Worm (Caenorhabditis elegans) whole organism, L1 larva: Measurements from ENCODE around the gene pink-1.

Experiments used
- C16A3.4 ChIP-seq: fragments of 150-350 bp; optimal IDR thresholded peaks from 2 replicates; lab custom pipeline; 2014; ENCODE audit warnings: missing biosample characterization, missing genetic modification characterization
- F16B12.6 ChIP-seq: fragments of 150-350 bp; optimal IDR thresholded peaks from 2 replicates; lab custom pipeline; 2014; ENCODE audit warnings: missing biosample characterization, missing genetic modification characterization
- ama-1 ChIP-seq: fragments of 150-350 bp; optimal IDR thresholded peaks from 2 replicates; lab custom pipeline; 2014
- blmp-1 ChIP-seq: fragments of 150-350 bp; optimal IDR thresholded peaks from 2 replicates; lab custom pipeline; 2014; ENCODE audit warnings: missing biosample characterization, missing genetic modification characterization
- ceh-88 ChIP-seq: fragments of 200-800 bp; sonication (Bioruptor generic); IDR thresholded peaks from 2 replicates; pipeline ENCODE4 v1.3.6; 2022; ENCODE audit warnings: missing genetic modification characterization, missing compliant biosample characterization
- dpl-1 ChIP-seq, 3 experiments: fragments of 150-350 bp in 2 of 3; sonication (generic microtip) in 1 of 3; optimal IDR thresholded peaks; 2 replicates each; lab custom pipeline; 2014 to 2017; ENCODE audit warnings: missing biosample characterization in 3 of 3, missing genetic modification characterization in 3 of 3, missing genetic modification reagents in 3 of 3
- efl-1 ChIP-seq, 4 experiments: fragments of 150-350 bp; optimal IDR thresholded peaks in 3 of 4; peaks in 1 of 4; 1 replicate in 1 of 4; 2 replicates in 3 of 4; lab custom pipeline; 2014; ENCODE audit warnings: missing biosample characterization in 2 of 4, missing genetic modification characterization in 2 of 4, missing genetic modification reagents in 2 of 4
- egl-27 ChIP-seq, 2 experiments: fragments of 150-350 bp in 1 of 2; sonication (generic microtip); optimal IDR thresholded peaks; 3 replicates each; lab custom pipeline; 2017 to 2018; ENCODE audit warnings: missing biosample characterization in 2 of 2, missing genetic modification characterization in 2 of 2, missing genetic modification reagents in 2 of 2
- fkh-10 ChIP-seq: sonication (generic microtip); optimal IDR thresholded peaks from 2 replicates; lab custom pipeline; 2017; ENCODE audit warnings: missing biosample characterization, missing genetic modification reagents, missing genetic modification characterization
- fkh-4 ChIP-seq: sonication (generic microtip); optimal IDR thresholded peaks from 2 replicates; lab custom pipeline; 2016; ENCODE audit warnings: missing compliant biosample characterization, missing genetic modification characterization, borderline replicate concordance
- fkh-8 ChIP-seq: sonication (generic microtip); optimal IDR thresholded peaks from 2 replicates; lab custom pipeline; 2016; ENCODE audit warnings: mild to moderate bottlenecking, missing genetic modification characterization, missing compliant biosample characterization
- fos-1 ChIP-seq: fragments of 150-350 bp; optimal IDR thresholded peaks from 2 replicates; lab custom pipeline; 2014; ENCODE audit warnings: missing biosample characterization, missing genetic modification characterization
- hlh-17 ChIP-seq: fragments of 200-800 bp; sonication (Bioruptor generic); optimal IDR thresholded peaks from 2 replicates; lab custom pipeline; 2018; ENCODE audit warnings: missing genetic modification characterization, mild to moderate bottlenecking, missing compliant biosample characterization, moderate library complexity, borderline replicate concordance
- hlh-4 ChIP-seq: sonication (generic microtip); optimal IDR thresholded peaks from 2 replicates; lab custom pipeline; 2016; ENCODE audit warnings: mild to moderate bottlenecking, missing genetic modification characterization, missing compliant biosample characterization
- irx-1 ChIP-seq: sonication (generic microtip); optimal IDR thresholded peaks from 2 replicates; lab custom pipeline; 2016; ENCODE audit warnings: missing genetic modification characterization, missing compliant biosample characterization
- isw-1 ChIP-seq: fragments of 200-800 bp; sonication (Bioruptor generic); IDR thresholded peaks from 2 replicates; pipeline ENCODE4 v1.3.6; 2022; ENCODE audit warnings: missing genetic modification characterization, missing compliant biosample characterization
- jun-1 ChIP-seq: fragments of 150-350 bp; optimal IDR thresholded peaks from 2 replicates; lab custom pipeline; 2014; ENCODE audit warnings: missing biosample characterization, missing genetic modification reagents, missing genetic modification characterization
- lin-14 ChIP-seq: fragments of 200-800 bp; sonication (Bioruptor generic); optimal IDR thresholded peaks from 2 replicates; lab custom pipeline; 2018; ENCODE audit warnings: mild to moderate bottlenecking, missing genetic modification characterization, moderate library complexity, missing compliant biosample characterization
- lin-15B ChIP-seq: fragments of 150-350 bp; sonication (generic microtip); optimal IDR thresholded peaks from 3 replicates; lab custom pipeline; 2014; ENCODE audit warnings: missing biosample characterization, missing genetic modification characterization
- lin-35 ChIP-seq, 2 experiments: fragments of 150-350 bp; optimal IDR thresholded peaks; 2 replicates each; lab custom pipeline; 2014; ENCODE audit warnings: missing biosample characterization in 2 of 2, missing genetic modification characterization in 2 of 2, missing genetic modification reagents in 2 of 2
- lin-39 ChIP-seq: fragments of 150-350 bp; optimal IDR thresholded peaks from 2 replicates; lab custom pipeline; 2014; ENCODE audit warnings: missing biosample characterization, missing genetic modification reagents, missing genetic modification characterization
- lsy-2 ChIP-seq, 2 experiments: fragments of 150-350 bp; optimal IDR thresholded peaks; 2 replicates each; lab custom pipeline; 2014; ENCODE audit warnings: missing biosample characterization in 2 of 2, missing genetic modification characterization in 2 of 2
- mep-1 ChIP-seq: fragments of 150-350 bp; optimal IDR thresholded peaks from 2 replicates; lab custom pipeline; 2014; ENCODE audit warnings: missing biosample characterization, missing genetic modification characterization
- nhr-19 ChIP-seq: fragments of 200-800 bp; sonication (Bioruptor generic); conservative IDR thresholded peaks from 2 replicates; pipeline ENCODE4 v1.3.6; 2022; ENCODE audit warnings: missing genetic modification characterization, missing compliant biosample characterization
- nhr-28 ChIP-seq: fragments of 150-350 bp; optimal IDR thresholded peaks from 2 replicates; lab custom pipeline; 2014; ENCODE audit warnings: missing biosample characterization, missing genetic modification characterization
- nhr-71 ChIP-seq: sonication (generic microtip); optimal IDR thresholded peaks from 2 replicates; lab custom pipeline; 2016; ENCODE audit warnings: mild to moderate bottlenecking, missing genetic modification characterization, moderate library complexity, missing compliant biosample characterization
- nhr-76 ChIP-seq: sonication (generic microtip); optimal IDR thresholded peaks from 2 replicates; lab custom pipeline; 2017; ENCODE audit warnings: missing biosample characterization, missing genetic modification characterization
- nhr-77 ChIP-seq: fragments of 150-350 bp; optimal IDR thresholded peaks from 2 replicates; lab custom pipeline; 2014; ENCODE audit warnings: missing biosample characterization, missing genetic modification characterization
- pax-3 ChIP-seq: fragments of 200-800 bp; sonication (Bioruptor generic); optimal IDR thresholded peaks from 2 replicates; lab custom pipeline; 2018; ENCODE audit warnings: mild to moderate bottlenecking, missing genetic modification characterization, moderate library complexity, missing compliant biosample characterization
- rnt-1 ChIP-seq: sonication (generic microtip); optimal IDR thresholded peaks from 2 replicates; lab custom pipeline; 2016; ENCODE audit warnings: mild to moderate bottlenecking, missing genetic modification characterization, moderate library complexity, missing compliant biosample characterization
- skn-1 ChIP-seq: fragments of 150-350 bp; optimal IDR thresholded peaks from 2 replicates; lab custom pipeline; 2014; ENCODE audit warnings: missing biosample characterization, missing genetic modification characterization
- sox-4 ChIP-seq: sonication (generic microtip); optimal IDR thresholded peaks from 2 replicates; lab custom pipeline; 2016; ENCODE audit warnings: missing genetic modification characterization, missing compliant biosample characterization
- unc-130 ChIP-seq: fragments of 150-350 bp; optimal IDR thresholded peaks from 2 replicates; lab custom pipeline; 2017; ENCODE audit warnings: missing biosample characterization, missing genetic modification characterization, inconsistent platforms
- unc-30 ChIP-seq: sonication (generic microtip); optimal IDR thresholded peaks from 2 replicates; lab custom pipeline; 2017; ENCODE audit warnings: missing biosample characterization, missing genetic modification characterization
- xbp-1 ChIP-seq: sonication (generic microtip); optimal IDR thresholded peaks from 2 replicates; lab custom pipeline; 2016; ENCODE audit warnings: missing genetic modification characterization, missing compliant biosample characterization

Gene pink-1

DNA sequence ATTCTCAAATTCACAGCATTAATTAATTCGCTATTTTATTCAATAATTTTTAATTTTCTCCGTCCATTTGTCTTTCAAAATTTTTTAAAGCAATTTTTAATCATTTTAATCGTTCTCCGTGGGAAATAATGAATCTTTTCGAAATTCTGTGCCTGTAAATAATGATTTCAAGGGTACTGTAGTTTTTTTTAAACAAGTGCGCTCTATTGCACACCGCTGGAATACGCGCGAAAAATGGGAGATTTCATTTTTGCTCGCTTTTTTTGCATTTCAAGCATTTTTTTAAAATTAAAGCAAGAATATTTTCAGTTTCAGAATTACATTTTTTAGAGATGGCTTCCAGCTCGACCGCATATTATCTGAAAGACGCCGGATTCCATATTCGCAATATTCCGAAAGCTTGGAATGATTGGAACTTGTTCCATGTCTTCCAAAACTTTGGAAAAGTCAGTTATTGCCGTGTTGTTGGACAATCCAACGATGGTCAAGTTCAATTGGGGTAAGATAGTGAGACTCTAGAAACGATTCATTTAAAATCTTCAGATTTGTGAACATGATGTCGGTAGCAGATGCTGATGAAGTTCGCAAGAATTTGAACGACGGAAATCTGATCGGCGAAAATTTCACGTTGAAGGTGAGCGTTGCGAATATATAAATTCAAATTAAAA, 25.6 kb upstream of the pink-1 start, which contains the start of gene tofu-6:
Gene tofu-6, plus strand, starts transcription at position 302 of the 668 bp plus-strand sequence.
- peak; percentile 69 to 73 for TF ChIP-seq efl-1 (optimal IDR thresholded peaks at IDR 0.05; lab: Kevin White, UChicago)
- TF ChIP-seq efl-1 (GFP tag; optimal IDR thresholded peaks at IDR 0.05 in 1 of 2; lab: Kevin White, UChicago): peak; percentile 71 to 95
- peak; percentile 43 for TF ChIP-seq mep-1
- peak; percentile 11 for TF ChIP-seq C16A3.4 (tag; lab: Kevin White, UChicago)
- no peak for TF ChIP-seq irx-1
- peak; percentile 25 to 85 for TF ChIP-seq lin-35 (GFP tag; optimal IDR thresholded peaks at IDR 0.05; lab: Kevin White, UChicago)
- no peak for TF ChIP-seq hlh-4 (tag; lab: Kevin White, UChicago)
- TF ChIP-seq blmp-1 (tag; lab: Kevin White, UChicago): peak; percentile 30
- TF ChIP-seq dpl-1 (GFP tag; optimal IDR thresholded peaks at IDR 0.05; lab: Kevin White, UChicago): peak; percentile 55 to 80 (median 62)
- no peak for TF ChIP-seq nhr-71 (tag; lab: Kevin White, UChicago)
- TF ChIP-seq lsy-2 (tag; optimal IDR thresholded peaks at IDR 0.05; lab: Kevin White, UChicago): peak; percentile 64 to 95
- peak; percentile 16 for TF ChIP-seq F16B12.6
- peak; percentile 10 for TF ChIP-seq lin-15B

ce11 chrII:5418929-5419328, 23.4 kb upstream of the pink-1 start, which contains the start of gene EEED8.15:
TSS of gene EEED8.15 (plus strand) at chrII:5419229.
- no peak for TF ChIP-seq skn-1 (tag; lab: Kevin White, UChicago)
- no peak for TF ChIP-seq F16B12.6
- TF ChIP-seq hlh-4 (tag; lab: Kevin White, UChicago): no peak
- TF ChIP-seq lin-15B: no peak
- TF ChIP-seq nhr-77: no peak
- TF ChIP-seq nhr-71 (tag; lab: Kevin White, UChicago): no peak
- no peak for TF ChIP-seq isw-1 (GFP tag; lab: Robert Waterston, UW)
- TF ChIP-seq sox-4 (tag; lab: Kevin White, UChicago): no peak
- TF ChIP-seq lin-35 (GFP tag; optimal IDR thresholded peaks at IDR 0.05; lab: Kevin White, UChicago): no peak

ce11 chrII:5418317-5418716, 22.8 kb upstream of the pink-1 start:
- TF ChIP-seq hlh-17 (GFP tag; lab: Kevin White, UChicago) (no peak), fkh-10 (GFP tag; lab: Kevin White, UChicago) (no peak), sox-4 (tag; lab: Kevin White, UChicago) (no peak), fkh-8 (tag; lab: Kevin White, UChicago) (no peak), ceh-88 (GFP tag; lab: Robert Waterston, UW) (no peak), egl-27 (tag; optimal IDR thresholded peaks at IDR 0.05; lab: Kevin White, UChicago) (no peak), hlh-4 (tag; lab: Kevin White, UChicago) (no peak), nhr-76 (tag; lab: Kevin White, UChicago) (no peak), jun-1 (tag; lab: Kevin White, UChicago) (no peak), rnt-1 (tag; lab: Kevin White, UChicago) (no peak), unc-130 (no peak), nhr-28 (tag; lab: Kevin White, UChicago) (no peak), nhr-19 (GFP tag; lab: Robert Waterston, UW) (no peak), nhr-71 (tag; lab: Kevin White, UChicago) (no peak), pax-3 (tag; lab: Kevin White, UChicago) (no peak), lin-35 (GFP tag; optimal IDR thresholded peaks at IDR 0.05; lab: Kevin White, UChicago) (no peak), fkh-4 (no peak)

DNA sequence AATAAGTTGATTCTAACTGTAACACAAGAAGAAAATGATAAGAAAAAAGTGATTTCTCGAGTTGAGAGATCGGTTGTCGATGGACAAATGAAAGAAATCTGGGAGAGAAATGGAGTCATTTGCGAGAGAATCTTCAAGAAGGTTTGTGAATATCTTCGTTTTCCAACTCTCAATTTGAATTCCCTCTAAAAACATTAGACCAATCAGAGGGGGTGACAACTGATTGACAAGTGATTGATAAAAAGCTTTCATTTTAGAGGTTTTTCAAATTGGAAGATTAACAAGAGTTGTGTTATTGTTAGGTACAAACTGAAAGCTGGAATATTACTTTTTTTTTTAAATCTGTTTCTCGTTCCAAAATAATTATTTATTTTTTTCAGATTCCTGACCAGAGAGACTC, 22.4 kb upstream of the pink-1 start:
- TF ChIP-seq ama-1 (lab: Kevin White, UChicago) (no peak), lin-14 (no peak), blmp-1 (tag; lab: Kevin White, UChicago) (no peak), lin-39 (no peak), efl-1 (optimal IDR thresholded peaks at IDR 0.05; lab: Kevin White, UChicago) (no peak), efl-1 (GFP tag; optimal IDR thresholded peaks at IDR 0.05 in 1 of 2; lab: Kevin White, UChicago) (peak in 1 of 2 experiments; percentile 23), unc-30 (no peak), xbp-1 (tag; lab: Kevin White, UChicago) (no peak), fos-1 (tag; lab: Kevin White, UChicago) (no peak)
